Worm (Caenorhabditis elegans) whole organism, late embryonic: Measurements from ENCODE around the gene T24H10.1.

Experiments used
- C38D4.7 ChIP-seq: fragments of 200-800 bp; sonication (Bioruptor generic); optimal IDR thresholded peaks from 2 replicates; lab custom pipeline; 2018; ENCODE audit warnings: mild to moderate bottlenecking, missing genetic modification characterization, moderate library complexity, missing compliant biosample characterization
- F13H6.1 ChIP-seq: sonication (generic microtip); optimal IDR thresholded peaks from 2 replicates; lab custom pipeline; 2016; ENCODE audit warnings: missing genetic modification characterization, missing compliant biosample characterization
- K02D7.2 ChIP-seq: sonication (generic microtip); optimal IDR thresholded peaks from 2 replicates; lab custom pipeline; 2017; ENCODE audit warnings: mild to moderate bottlenecking, missing genetic modification characterization, missing compliant biosample characterization
- Y22D7AL.16 ChIP-seq: sonication (generic microtip); optimal IDR thresholded peaks from 2 replicates; lab custom pipeline; 2016; ENCODE audit warnings: missing genetic modification characterization, missing compliant biosample characterization
- ama-1 ChIP-seq: fragments of 150-350 bp; optimal IDR thresholded peaks from 2 replicates; lab custom pipeline; 2014
- ceh-18 ChIP-seq: sonication (generic microtip); optimal IDR thresholded peaks from 2 replicates; lab custom pipeline; 2016; ENCODE audit warnings: missing genetic modification characterization, missing compliant biosample characterization
- ceh-19 ChIP-seq: fragments of 200-800 bp; sonication (Bioruptor generic); optimal IDR thresholded peaks from 2 replicates; lab custom pipeline; 2018; ENCODE audit warnings: mild to moderate bottlenecking, missing genetic modification characterization, missing compliant biosample characterization
- ceh-2 ChIP-seq: sonication (generic microtip); optimal IDR thresholded peaks from 2 replicates; lab custom pipeline; 2016; ENCODE audit warnings: missing genotype, missing genetic modification characterization, missing compliant biosample characterization
- ceh-22 ChIP-seq: sonication (generic microtip); optimal IDR thresholded peaks from 2 replicates; lab custom pipeline; 2017; ENCODE audit warnings: missing biosample characterization, missing genetic modification characterization
- ceh-24 ChIP-seq: sonication (generic microtip); optimal IDR thresholded peaks from 2 replicates; lab custom pipeline; 2016; ENCODE audit warnings: mild to moderate bottlenecking, missing genetic modification characterization, missing compliant biosample characterization
- ceh-31 ChIP-seq: sonication (generic microtip); optimal IDR thresholded peaks from 2 replicates; lab custom pipeline; 2016; ENCODE audit warnings: missing genetic modification characterization, missing compliant biosample characterization
- ceh-34 ChIP-seq: sonication (generic microtip); optimal IDR thresholded peaks from 2 replicates; lab custom pipeline; 2016; ENCODE audit warnings: mild to moderate bottlenecking, missing genetic modification characterization, missing compliant biosample characterization
- ceh-9 ChIP-seq: sonication (generic microtip); optimal IDR thresholded peaks from 2 replicates; lab custom pipeline; 2016; ENCODE audit warnings: mild to moderate bottlenecking, missing genetic modification characterization, inconsistent platforms, missing compliant biosample characterization
- dve-1 ChIP-seq: sonication (generic microtip); optimal IDR thresholded peaks from 2 replicates; lab custom pipeline; 2017; ENCODE audit warnings: antibody characterized with exemption, mild to moderate bottlenecking, missing genetic modification characterization, missing compliant biosample characterization
- elt-4 ChIP-seq: sonication (generic microtip); optimal IDR thresholded peaks from 2 replicates; lab custom pipeline; 2016; ENCODE audit warnings: missing genetic modification characterization, missing compliant biosample characterization
- eyg-1 ChIP-seq: sonication (generic microtip); optimal IDR thresholded peaks from 2 replicates; lab custom pipeline; 2016; ENCODE audit warnings: missing genotype, missing genetic modification characterization, missing compliant biosample characterization
- fkh-10 ChIP-seq: fragments of 150-350 bp; optimal IDR thresholded peaks from 2 replicates; lab custom pipeline; 2014; ENCODE audit warnings: missing biosample characterization, missing genetic modification reagents, missing genetic modification characterization
- fkh-6 ChIP-seq: sonication (generic microtip); optimal IDR thresholded peaks from 2 replicates; lab custom pipeline; 2016; ENCODE audit warnings: missing genetic modification characterization, missing compliant biosample characterization
- hlh-13 ChIP-seq: fragments of 200-800 bp; sonication (Bioruptor generic); optimal IDR thresholded peaks from 2 replicates; lab custom pipeline; 2018; ENCODE audit warnings: mild to moderate bottlenecking, missing genetic modification characterization, missing compliant biosample characterization
- hlh-30 ChIP-seq: sonication (generic microtip); optimal IDR thresholded peaks from 2 replicates; lab custom pipeline; 2017; ENCODE audit warnings: antibody characterized with exemption, missing genetic modification characterization, missing compliant biosample characterization; ENCODE audit not compliant: insufficient read depth
- lim-6 ChIP-seq: sonication (generic microtip); optimal IDR thresholded peaks from 2 replicates; lab custom pipeline; 2016; ENCODE audit warnings: missing genetic modification characterization, missing compliant biosample characterization
- lin-11 ChIP-seq: fragments of 200-800 bp; sonication (Bioruptor generic); optimal IDR thresholded peaks from 2 replicates; lab custom pipeline; 2018; ENCODE audit warnings: mild to moderate bottlenecking, missing genetic modification characterization, missing compliant biosample characterization
- mec-3 ChIP-seq: sonication (generic microtip); optimal IDR thresholded peaks from 2 replicates; lab custom pipeline; 2016; ENCODE audit warnings: borderline replicate concordance, missing genetic modification characterization, missing compliant biosample characterization
- nhr-232 ChIP-seq: sonication (generic microtip); optimal IDR thresholded peaks from 2 replicates; lab custom pipeline; 2016; ENCODE audit warnings: missing genetic modification characterization, missing compliant biosample characterization
- pax-1 ChIP-seq: fragments of 150-350 bp; optimal IDR thresholded peaks from 2 replicates; lab custom pipeline; 2014; ENCODE audit warnings: missing biosample characterization, missing genetic modification characterization
- pha-4 ChIP-seq: fragments of 150-350 bp; optimal IDR thresholded peaks from 2 replicates; lab custom pipeline; 2018; ENCODE audit warnings: missing biosample characterization, missing genetic modification reagents, missing genetic modification characterization
- pros-1 ChIP-seq: fragments of 150-350 bp; optimal IDR thresholded peaks from 2 replicates; lab custom pipeline; 2014; ENCODE audit warnings: missing biosample characterization, missing genetic modification reagents, missing genetic modification characterization
- rnt-1 ChIP-seq: sonication (generic microtip); optimal IDR thresholded peaks from 2 replicates; lab custom pipeline; 2016; ENCODE audit warnings: missing genetic modification characterization, missing compliant biosample characterization
- sdc-2 ChIP-seq: sonication (generic microtip); optimal IDR thresholded peaks from 2 replicates; lab custom pipeline; 2016; ENCODE audit warnings: missing genotype, missing genetic modification characterization, missing compliant biosample characterization
- ttx-3 ChIP-seq: sonication (generic microtip); optimal IDR thresholded peaks from 2 replicates; lab custom pipeline; 2016; ENCODE audit warnings: missing genetic modification reagents, missing genetic modification characterization, missing compliant biosample characterization
- unc-42 ChIP-seq: sonication (generic microtip); optimal IDR thresholded peaks from 2 replicates; lab custom pipeline; 2016; ENCODE audit warnings: missing genotype, missing genetic modification characterization, missing compliant biosample characterization
- ztf-16 ChIP-seq: sonication (generic microtip); optimal IDR thresholded peaks from 2 replicates; lab custom pipeline; 2017; ENCODE audit warnings: missing genetic modification characterization, missing compliant biosample characterization

Gene T24H10.1

ce11 chrII:9112851-9113250, 13.7 kb downstream of the T24H10.1 start, which contains the start of gene jun-1 (continued):
- TF ChIP-seq ttx-3 (tag; lab: Kevin White, UChicago) (no peak), elt-4 (tag; lab: Kevin White, UChicago) (no peak), C38D4.7 (GFP tag; lab: Kevin White, UChicago) (no peak), ceh-9 (tag; lab: Kevin White, UChicago) (no peak), dve-1 (tag; lab: Kevin White, UChicago) (peak; percentile 72), rnt-1 (tag; lab: Kevin White, UChicago) (peak; percentile 55), hlh-30 (tag; lab: Kevin White, UChicago) (peak; percentile 61), nhr-232 (tag; lab: Kevin White, UChicago) (no peak), Y22D7AL.16 (tag; lab: Kevin White, UChicago) (no peak), F13H6.1 (tag; lab: Kevin White, UChicago) (no peak), lin-11 (tag; lab: Kevin White, UChicago) (no peak), ceh-24 (tag; lab: Kevin White, UChicago) (no peak), eyg-1 (tag; lab: Kevin White, UChicago) (no peak), ceh-34 (tag; lab: Kevin White, UChicago) (peak; percentile 19), lim-6 (no peak), sdc-2 (tag; lab: Kevin White, UChicago) (no peak), ceh-2 (no peak), fkh-6 (tag; lab: Kevin White, UChicago) (no peak), pros-1 (peak; percentile 44)
- TF ChIP-seq, all 69 proteins: peak for 15

ce11 chrII:9113759-9114158, 14.6 kb downstream of the T24H10.1 start:
- TF ChIP-seq ceh-34 (tag; lab: Kevin White, UChicago) (no peak), ztf-16 (tag; lab: Kevin White, UChicago) (no peak), hlh-30 (tag; lab: Kevin White, UChicago) (peak; percentile 49), sdc-2 (tag; lab: Kevin White, UChicago) (no peak), hlh-13 (GFP tag; lab: Kevin White, UChicago) (no peak)

ce11 chrII:9114972-9115371, 15.8 kb downstream of the T24H10.1 start:
- no peak for TF ChIP-seq ceh-19 (GFP tag; lab: Kevin White, UChicago)
- no peak for TF ChIP-seq pax-1 (tag; lab: Kevin White, UChicago)
- no peak for TF ChIP-seq ceh-22 (tag; lab: Kevin White, UChicago)
- no peak for TF ChIP-seq F13H6.1 (tag; lab: Kevin White, UChicago)
- no peak for TF ChIP-seq ceh-34 (tag; lab: Kevin White, UChicago)
- no peak for TF ChIP-seq fkh-10
- TF ChIP-seq ceh-31 (tag; lab: Kevin White, UChicago) = no peak
- TF ChIP-seq K02D7.2 (tag; lab: Kevin White, UChicago) = no peak
- TF ChIP-seq unc-42 (tag; lab: Kevin White, UChicago) = no peak
- TF ChIP-seq ama-1 (lab: Kevin White, UChicago) = no peak
- TF ChIP-seq, all 69 proteins: peak for 0

- no peak for TF ChIP-seq ceh-34 (tag; lab: Kevin White, UChicago)
- TF ChIP-seq Y22D7AL.16 (tag; lab: Kevin White, UChicago) = no peak
- no peak for TF ChIP-seq rnt-1 (tag; lab: Kevin White, UChicago)
- TF ChIP-seq elt-4 (tag; lab: Kevin White, UChicago) = no peak
- no peak for TF ChIP-seq pha-4 (tag; lab: Kevin White, UChicago)
- TF ChIP-seq hlh-13 (GFP tag; lab: Kevin White, UChicago) = no peak
- TF ChIP-seq ceh-22 (tag; lab: Kevin White, UChicago) = no peak
These were observed 16.5 kb downstream of the T24H10.1 start for ce11 chrII:9115644-9116043.

- TF ChIP-seq ceh-18 (tag; lab: Kevin White, UChicago) (no peak), mec-3 (tag; lab: Kevin White, UChicago) (no peak), pha-4 (tag; lab: Kevin White, UChicago) (no peak), eyg-1 (tag; lab: Kevin White, UChicago) (no peak)
- TF ChIP-seq, all 69 proteins: peak for 0
These were observed 17.2 kb downstream of the T24H10.1 start for ce11 chrII:9116404-9116803.
